Worm (Caenorhabditis elegans): ENCODE measurements around the gene clc-18.
A peak's percentile ranks its signal among the peaks of the same experiment; 100 is the strongest.

clc-18 gene

DNA sequence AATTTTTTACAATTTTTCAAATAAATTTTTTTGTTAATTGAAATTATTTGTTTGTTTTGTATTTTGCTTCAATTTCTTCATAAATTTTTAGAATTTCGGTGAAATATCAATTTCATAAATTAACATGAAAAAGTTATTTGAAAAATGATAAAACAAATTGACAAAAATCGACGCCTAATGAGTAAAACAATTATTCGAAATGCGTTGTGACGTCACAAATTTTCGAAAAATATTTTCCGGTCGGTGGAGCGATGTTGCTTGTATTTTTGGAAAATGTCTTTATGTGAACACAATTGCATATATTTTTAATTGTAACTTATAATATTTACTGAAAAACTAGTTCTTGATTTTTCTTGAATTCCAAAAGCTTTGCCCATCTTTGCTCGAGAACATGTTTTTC lies 29.2 kb downstream of the clc-18 start:
- no peak for TF ChIP-seq egl-27 (tag; optimal IDR thresholded peaks at IDR 0.05)
- no peak for TF ChIP-seq tbx-2 (tag; optimal IDR thresholded peaks at IDR 0.05)
- no peak for TF ChIP-seq egl-5 (tag; optimal IDR thresholded peaks at IDR 0.05)
- TF ChIP-seq nhr-76 (tag; optimal IDR thresholded peaks at IDR 0.05), result no peak
- no peak for TF ChIP-seq nhr-28 (tag; optimal IDR thresholded peaks at IDR 0.05)
- TF ChIP-seq fos-1 (tag; optimal IDR thresholded peaks at IDR 0.05), result no peak
- no peak for TF ChIP-seq lin-15B (tag; optimal IDR thresholded peaks at IDR 0.05)

DNA sequence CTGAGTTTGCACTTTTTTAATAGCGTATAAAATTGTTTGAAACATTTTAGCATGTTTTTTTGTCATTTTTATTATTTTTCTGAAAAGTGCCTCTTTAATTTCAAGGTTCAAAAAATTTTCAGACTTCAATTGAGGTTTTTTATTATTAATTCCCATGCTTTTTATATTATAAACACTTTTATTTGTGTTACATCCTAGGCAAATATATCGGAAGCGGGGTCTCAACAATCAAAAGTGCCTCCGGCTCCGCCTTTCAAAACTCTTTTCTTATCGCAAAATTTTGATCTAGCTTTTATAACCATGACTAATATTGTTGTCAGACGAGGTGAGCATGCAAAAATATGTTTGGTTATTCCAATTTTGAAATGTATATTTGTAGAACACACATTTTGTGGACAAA lies 36.3 kb downstream of the clc-18 start, which contains the start of gene otpl-2:
TSS of gene otpl-2 (plus strand) at position 301 of the 400 bp plus-strand sequence.
- no peak for TF ChIP-seq fkh-10 (GFP tag; optimal IDR thresholded peaks at IDR 0.05)
- no peak for TF ChIP-seq fos-1 (tag; optimal IDR thresholded peaks at IDR 0.05)
- no peak for TF ChIP-seq skn-1 (tag; optimal IDR thresholded peaks at IDR 0.05)
- TF ChIP-seq pqm-1 (tag; optimal IDR thresholded peaks at IDR 0.05), result no peak
- TF ChIP-seq mdl-1 (tag; optimal IDR thresholded peaks at IDR 0.05), result no peak
- TF ChIP-seq elt-3 (tag; optimal IDR thresholded peaks at IDR 0.05), result no peak
- TF ChIP-seq tbx-2 (tag; optimal IDR thresholded peaks at IDR 0.05), result no peak
- TF ChIP-seq lin-39 (tag; optimal IDR thresholded peaks at IDR 0.05), result no peak
- TF ChIP-seq nhr-28 (tag; optimal IDR thresholded peaks at IDR 0.05), result no peak
- no peak for TF ChIP-seq fkh-2 (tag; optimal IDR thresholded peaks at IDR 0.05)
- TF ChIP-seq ztf-11 (tag; optimal IDR thresholded peaks at IDR 0.05), result no peak
- no peak for TF ChIP-seq egl-5 (tag; optimal IDR thresholded peaks at IDR 0.05)
- no peak for TF ChIP-seq lsy-12 (tag; optimal IDR thresholded peaks at IDR 0.05)
- no peak for TF ChIP-seq ZK546.5 (tag; optimal IDR thresholded peaks at IDR 0.05)
- no peak for TF ChIP-seq jun-1 (tag; optimal IDR thresholded peaks at IDR 0.05)
- no peak for TF ChIP-seq ceh-16 (tag; optimal IDR thresholded peaks at IDR 0.05)

DNA sequence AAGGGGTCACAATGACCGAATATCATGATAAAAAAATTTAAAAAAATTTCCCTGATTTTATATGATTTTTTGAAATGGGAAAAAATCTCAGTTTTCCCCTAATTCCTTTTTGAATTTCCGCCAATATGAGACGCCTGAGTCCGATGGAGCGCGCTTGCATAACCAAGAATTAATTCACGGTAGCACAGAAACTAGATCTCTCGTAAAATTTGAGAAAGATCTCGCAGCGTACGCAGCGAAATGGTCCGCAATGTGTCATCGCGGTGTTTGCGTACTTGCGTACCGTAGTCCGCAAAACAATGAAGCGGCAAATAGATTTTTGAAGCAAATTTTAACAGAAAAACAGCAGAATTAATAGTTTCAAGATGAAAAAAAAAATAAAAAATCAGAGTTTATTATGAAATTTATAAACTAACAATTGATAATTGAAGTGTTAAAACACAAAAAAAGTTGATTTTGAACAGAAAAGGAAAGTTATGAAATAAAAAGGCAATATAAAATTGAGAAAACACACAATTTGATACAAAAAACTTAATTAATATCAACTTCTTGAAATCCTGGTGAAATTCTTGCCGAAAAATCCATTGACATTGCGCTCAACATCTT lies 46.1 kb downstream of the clc-18 start:
- peak; percentile 4 for TF ChIP-seq lin-15B (tag; optimal IDR thresholded peaks at IDR 0.05)
